Worm (Caenorhabditis elegans): ENCODE data around the gene fbxb-79.

- no peak for TF ChIP-seq nhr-11 (tag; optimal IDR thresholded peaks at IDR 0.05)
- no peak for TF ChIP-seq sox-4 (tag; optimal IDR thresholded peaks at IDR 0.05)
- TF ChIP-seq efl-1 (optimal IDR thresholded peaks at IDR 0.05): no peak
- TF ChIP-seq efl-1 (GFP tag; optimal IDR thresholded peaks at IDR 0.05 in 1 of 2): no peak
- no peak for TF ChIP-seq nhr-237 (tag; optimal IDR thresholded peaks at IDR 0.05)
- TF ChIP-seq mdl-1 (tag; optimal IDR thresholded peaks at IDR 0.05): no peak
Measured at ce11 chrIV:11223878-11224277, 34.6 kb upstream of the fbxb-79 start, which contains the start of gene C29F4.3.
